Worm (Caenorhabditis elegans) whole organism, L4 larva: ENCODE results near the gene mtp-18.

Experiments
- ceh-20 ChIP-seq: fragments of 200-800 bp; sonication (Bioruptor generic); IDR thresholded peaks from 2 replicates; pipeline ENCODE4 v1.3.6; 2022; ENCODE audit warnings: missing genetic modification reagents, missing genetic modification characterization, missing compliant biosample characterization
- ceh-62 ChIP-seq: sonication (generic microtip); optimal IDR thresholded peaks from 2 replicates; lab custom pipeline; 2017; ENCODE audit warnings: missing biosample characterization, missing genetic modification characterization
- fkh-10 ChIP-seq: fragments of 150-350 bp; optimal IDR thresholded peaks from 2 replicates; lab custom pipeline; 2014; ENCODE audit warnings: missing biosample characterization, missing genetic modification reagents, missing genetic modification characterization
- madf-9 ChIP-seq: fragments of 200-800 bp; sonication (Bioruptor generic); conservative IDR thresholded peaks from 2 replicates; pipeline ENCODE4 v1.3.6; 2022; ENCODE audit warnings: missing genetic modification reagents, missing genetic modification characterization, missing compliant biosample characterization
- nhr-11 ChIP-seq: fragments of 150-350 bp; optimal IDR thresholded peaks from 2 replicates; lab custom pipeline; 2014; ENCODE audit warnings: missing biosample characterization, missing genetic modification characterization

DNA sequence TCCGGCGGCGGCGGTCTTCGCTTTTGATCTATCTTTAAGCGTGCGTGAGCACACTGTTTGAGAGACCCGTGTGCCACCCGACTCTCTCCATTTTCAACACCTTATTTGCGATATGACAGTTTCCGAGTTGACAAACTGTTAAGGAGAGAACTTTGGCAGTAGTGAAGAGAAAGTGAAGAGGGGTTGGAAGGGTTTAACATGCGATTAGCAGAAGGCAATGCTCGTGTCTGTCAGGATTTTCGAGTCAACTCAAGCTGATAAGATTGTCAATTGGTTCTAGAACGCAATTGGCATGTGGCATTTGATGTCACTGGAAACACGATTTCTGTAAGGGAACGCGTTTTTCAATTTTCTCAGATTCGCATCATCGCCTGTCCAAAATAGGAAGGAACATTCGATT, 38.8 kb downstream of the mtp-18 start:
- TF ChIP-seq ceh-20 (no peak), ceh-62 (tag; lab: Kevin White, UChicago) (no peak), nhr-11 (no peak), fkh-10 (GFP tag; lab: Kevin White, UChicago) (no peak), madf-9 (GFP tag; lab: Robert Waterston, UW) (no peak)
